Worm (Caenorhabditis elegans) whole organism, young adult: ENCODE measurements around the gene F07H5.10.

Experiments
- C06A6.2 ChIP-seq: fragments of 200-800 bp; sonication (Bioruptor generic); conservative IDR thresholded peaks from 2 replicates; pipeline ENCODE4 v1.3.6; 2022; ENCODE audit warnings: missing genetic modification characterization, missing compliant biosample characterization
- F55B11.4 ChIP-seq: sonication (generic microtip); optimal IDR thresholded peaks from 2 replicates; lab custom pipeline; 2016; ENCODE audit warnings: missing compliant biosample characterization, missing genetic modification characterization, borderline replicate concordance; ENCODE audit not compliant: insufficient read depth
- ama-1 ChIP-seq, 3 experiments: fragments of 150-350 bp in 1 of 3; sonication (generic microtip) in 2 of 3; optimal IDR thresholded peaks; 2 replicates each; lab custom pipeline; 2014 to 2018; ENCODE audit warnings: missing biosample characterization in 2 of 3, missing genetic modification characterization in 2 of 3, missing genetic modification reagents in 2 of 3
- athp-1 ChIP-seq: sonication (generic microtip); optimal IDR thresholded peaks from 2 replicates; lab custom pipeline; 2017; ENCODE audit warnings: mild to moderate bottlenecking, missing genetic modification characterization, missing compliant biosample characterization
- hmg-20 ChIP-seq: fragments of 200-800 bp; sonication (Bioruptor generic); IDR thresholded peaks from 2 replicates; pipeline ENCODE4 v1.3.6; 2022; ENCODE audit warnings: missing genetic modification reagents, missing genetic modification characterization, missing compliant biosample characterization
- snpc-1.1 ChIP-seq: sonication (generic microtip); optimal IDR thresholded peaks from 2 replicates; lab custom pipeline; 2017; ENCODE audit warnings: missing genetic modification characterization, mild to moderate bottlenecking, missing compliant biosample characterization, antibody characterized with exemption, moderate library complexity, missing genotype, missing genetic modification reagents; ENCODE audit not compliant: insufficient read depth
- ztf-28 ChIP-seq: fragments of 200-800 bp; sonication (Bioruptor generic); IDR thresholded peaks from 2 replicates; pipeline ENCODE4 v1.3.6; 2022; ENCODE audit warnings: missing genetic modification reagents, missing genetic modification characterization, missing compliant biosample characterization

DNA sequence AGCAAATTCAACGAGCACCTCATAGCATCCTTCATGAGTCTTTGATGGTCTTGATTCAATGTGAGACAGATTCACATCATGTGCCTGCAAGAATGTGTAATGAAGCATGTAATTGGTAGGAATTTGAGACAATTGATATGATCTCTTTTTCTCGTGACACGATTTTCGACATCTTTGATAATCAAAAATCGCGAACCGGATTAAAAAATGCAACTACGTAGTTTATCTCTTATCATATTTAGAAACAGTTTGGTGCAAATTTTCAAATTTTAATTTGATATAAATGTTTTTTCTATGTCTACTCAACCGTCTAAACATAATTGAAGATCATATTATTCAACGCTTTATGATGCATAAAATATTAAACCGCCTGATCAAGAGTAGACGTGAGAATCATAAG, 44.0 kb downstream of the F07H5.10 start:
- no peak for TF ChIP-seq snpc-1.1
- no peak for TF ChIP-seq ztf-28 (GFP tag; lab: Robert Waterston, UW)
- TF ChIP-seq hmg-20: no peak
- TF ChIP-seq athp-1 (tag; lab: Kevin White, UChicago): no peak
- TF ChIP-seq F55B11.4: no peak
- TF ChIP-seq ama-1 (optimal IDR thresholded peaks at IDR 0.05; lab: Kevin White, UChicago): no peak
- no peak for TF ChIP-seq ama-1 (GFP tag; optimal IDR thresholded peaks at IDR 0.05; lab: Kevin White, UChicago)
- TF ChIP-seq C06A6.2 (GFP tag; lab: Robert Waterston, UW): no peak
